Fruit fly (Drosophila melanogaster): ENCODE results near the gene inaF-C.

Gene inaF-C

DNA sequence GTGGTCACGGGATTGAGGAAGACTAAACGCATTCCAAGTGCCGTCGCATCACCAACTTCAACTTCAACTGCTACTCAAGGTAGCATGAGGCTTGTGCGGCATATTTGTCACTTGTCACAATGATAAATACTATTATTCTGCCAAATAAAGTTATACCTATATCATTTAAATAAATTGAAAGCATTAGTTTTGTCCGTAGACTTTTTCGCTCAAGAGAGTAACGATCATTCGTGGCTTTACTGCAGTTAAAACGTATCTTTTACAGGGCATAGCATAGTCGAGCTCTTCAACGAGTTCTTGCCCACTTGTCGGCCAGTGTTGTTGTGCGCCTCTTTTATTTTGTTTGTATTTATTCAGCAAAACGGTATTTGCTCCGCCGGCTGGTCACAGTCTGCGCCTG is 4.9 kb upstream of the inaF-C start (continued):
- TF ChIP-seq CG10979 (tag; optimal IDR thresholded peaks at IDR 0.05) = peak; percentile 28
- no peak for TF ChIP-seq CG7372 (GFP tag; IDR thresholded peaks at IDR 0.05)
- no peak for TF ChIP-seq CG17359 (tag; optimal IDR thresholded peaks at IDR 0.05)
- peak; percentile 56 for TF ChIP-seq sens (GFP tag)
- TF ChIP-seq Asciz (GFP tag; optimal IDR thresholded peaks at IDR 0.05) = no peak
- no peak for TF ChIP-seq CG6689 (GFP tag; IDR thresholded peaks at IDR 0.05)

DNA sequence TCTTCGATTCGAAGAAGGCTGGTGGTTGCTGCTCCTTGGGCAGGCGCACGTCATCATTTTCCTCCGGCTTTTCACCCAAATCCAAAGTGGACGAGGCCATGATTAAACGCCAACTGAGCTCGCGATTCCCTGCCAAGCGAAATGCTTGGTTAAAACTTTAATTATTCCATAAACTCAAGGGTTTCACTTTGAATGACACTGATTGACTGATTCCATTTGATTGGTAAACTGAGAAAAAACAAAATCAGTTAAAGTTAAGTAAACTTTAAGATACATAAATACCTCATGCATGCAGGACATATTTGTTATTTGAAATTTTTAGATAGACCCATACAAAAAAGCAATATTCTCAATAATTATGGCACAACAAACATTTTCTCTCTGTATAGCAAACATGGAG is 2.2 kb upstream of the inaF-C start, which contains the start of gene inaF-A:
Gene inaF-A, minus strand, starts transcription at position 101 of the 400 bp plus-strand sequence.
- no peak for TF ChIP-seq BEAF-32 (GFP tag; optimal IDR thresholded peaks at IDR 0.05)
- TF ChIP-seq CG16813 (GFP tag; IDR thresholded peaks at IDR 0.05; ENCODE audit: partially characterized antibody) = no peak
- no peak for TF ChIP-seq shn (GFP tag; optimal IDR thresholded peaks at IDR 0.05)
- TF ChIP-seq CG15601 (tag; optimal IDR thresholded peaks at IDR 0.05) = no peak

DNA sequence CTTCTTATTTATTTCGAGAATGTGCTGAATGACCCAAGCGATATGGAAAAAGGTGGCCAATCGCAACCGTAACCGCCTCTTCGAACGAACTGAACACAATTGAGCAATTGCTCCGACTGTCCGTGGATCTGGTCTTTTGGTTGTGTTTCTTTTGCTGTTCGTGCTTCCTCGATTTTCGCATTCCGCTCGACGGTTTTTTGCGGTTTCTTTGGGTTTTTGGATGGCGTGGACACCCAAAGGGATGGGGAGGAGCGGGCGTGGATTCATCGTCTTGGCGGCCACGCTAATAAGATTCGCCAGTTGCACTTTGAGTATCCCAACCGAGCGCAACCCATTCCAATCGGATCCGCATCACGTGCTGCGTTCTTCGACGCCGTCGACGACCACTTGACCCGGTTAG is 1.1 kb upstream of the inaF-C start, which contains the start of gene inaF-B:
Gene inaF-B, minus strand, starts transcription at position 101 of the 400 bp plus-strand sequence.
- TF ChIP-seq repo (GFP tag; optimal IDR thresholded peaks at IDR 0.05) = no peak
- no peak for TF ChIP-seq B-H1 (GFP tag; IDR thresholded peaks at IDR 0.05)
- no peak for TF ChIP-seq CG3281 (GFP tag; optimal IDR thresholded peaks at IDR 0.05)
- TF ChIP-seq CG18262 (tag; optimal IDR thresholded peaks at IDR 0.05) = no peak
- TF ChIP-seq CG11247 (GFP tag; IDR thresholded peaks at IDR 0.05) = no peak
- TF ChIP-seq tll (GFP tag; optimal IDR thresholded peaks at IDR 0.05) = no peak
- no peak for TF ChIP-seq kay (GFP tag; optimal IDR thresholded peaks at IDR 0.05)
- no peak for TF ChIP-seq ase (GFP tag; IDR thresholded peaks at IDR 0.05)

DNA sequence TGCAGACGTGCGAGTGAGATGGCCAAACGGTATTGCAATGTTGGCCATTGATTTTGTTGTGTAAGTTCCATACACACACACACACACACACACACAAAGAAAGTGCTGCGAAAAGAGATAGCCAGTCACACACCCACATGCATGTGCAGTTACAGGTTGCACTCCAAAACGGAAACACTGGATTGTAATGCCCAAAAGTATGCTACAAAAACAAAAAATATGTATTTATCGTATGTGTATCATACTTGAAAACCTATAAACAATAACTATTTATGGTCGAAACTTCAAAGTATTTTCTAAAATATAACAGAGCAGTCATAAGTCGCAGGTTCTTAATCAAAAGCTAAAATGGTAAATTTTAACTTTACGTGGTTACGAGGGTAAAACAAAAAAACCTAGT is 1.6 kb downstream of the inaF-C start:
- TF ChIP-seq Hmr (GFP tag; optimal IDR thresholded peaks at IDR 0.05) = no peak
- TF ChIP-seq Nf-YB (GFP tag; optimal IDR thresholded peaks at IDR 0.05) = peak; percentile 19
- TF ChIP-seq cg (GFP tag; optimal IDR thresholded peaks at IDR 0.05) = peak; percentile 33
- TF ChIP-seq ab (GFP tag; optimal IDR thresholded peaks at IDR 0.05) = no peak
- no peak for TF ChIP-seq CTCF (GFP tag; optimal IDR thresholded peaks at IDR 0.05)
- peak; percentile 12 for TF ChIP-seq grau (tag; optimal IDR thresholded peaks at IDR 0.05)
- no peak for TF ChIP-seq CG10274 (GFP tag; optimal IDR thresholded peaks at IDR 0.05)

DNA sequence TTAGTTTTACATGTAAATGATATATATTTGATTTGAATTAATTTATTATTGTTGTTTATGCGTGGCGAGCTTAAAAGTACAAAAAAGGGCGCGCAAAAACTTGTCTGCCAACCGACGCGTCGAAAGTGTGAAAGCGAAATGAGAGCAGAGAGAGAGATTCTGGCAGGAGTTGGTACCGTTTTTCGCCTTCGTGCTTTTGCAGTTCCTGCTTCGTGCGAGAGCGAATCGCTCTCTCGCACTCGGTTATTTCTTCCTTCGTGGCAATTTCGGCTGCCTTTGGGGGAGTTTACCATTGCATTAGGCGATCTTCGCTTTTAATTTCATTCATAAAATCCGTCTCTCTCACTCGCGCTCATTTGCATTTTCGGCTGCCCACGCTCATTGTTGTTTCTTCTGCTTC is 2.6 kb downstream of the inaF-C start, which contains the start of gene inaF-D:
Gene inaF-D, minus strand, starts transcription at position 101 of the 400 bp plus-strand sequence.
- TF ChIP-seq CG3065 (GFP tag; optimal IDR thresholded peaks at IDR 0.05) (no peak), Scr (GFP tag; IDR thresholded peaks at IDR 0.05; ENCODE audit: partially characterized antibody) (no peak), D (optimal IDR thresholded peaks at IDR 0.05) (no peak), D (GFP tag; optimal IDR thresholded peaks at IDR 0.05) (no peak), sc (optimal IDR thresholded peaks at IDR 0.05) (no peak), sc (GFP tag; optimal IDR thresholded peaks at IDR 0.05) (no peak), gcm (GFP tag; optimal IDR thresholded peaks at IDR 0.05) (no peak), Atf-2 (GFP tag; optimal IDR thresholded peaks at IDR 0.05) (no peak), Deaf1 (tag; optimal IDR thresholded peaks at IDR 0.05) (peak; percentile 77), CG15479 (GFP tag; optimal IDR thresholded peaks at IDR 0.05) (no peak), CG18619 (GFP tag; optimal IDR thresholded peaks at IDR 0.05) (no peak), ttk (GFP tag; IDR thresholded peaks at IDR 0.05) (no peak), MESR4 (GFP tag; optimal IDR thresholded peaks at IDR 0.05) (no peak), sens (GFP tag) (no peak), vvl (GFP tag; IDR thresholded peaks at IDR 0.05) (0 out of 2 replicates have a peak, but pooled peaks have one; percentile 31), Pdp1 (GFP tag; optimal IDR thresholded peaks at IDR 0.05) (no peak), al (GFP tag; IDR thresholded peaks at IDR 0.05) (no peak), CG11696 (GFP tag; IDR thresholded peaks at IDR 0.05) (no peak)
